Fruit fly (Drosophila melanogaster) whole organism, embryonic: ENCODE measurements around the gene CG43630.

Experiments
- C15 ChIP-seq: fragments of 200-800 bp; sonication (Bioruptor generic); IDR thresholded peaks from 3 replicates; pipeline ENCODE4 v1.3.6; 2022; ENCODE audit warnings: missing biosample characterization, missing genetic modification characterization
- CG10431 ChIP-seq: fragments of 200-800 bp; sonication (Bioruptor generic); optimal IDR thresholded peaks from 3 replicates; lab custom pipeline; 2018; ENCODE audit warnings: missing biosample characterization, mild to moderate bottlenecking, missing genetic modification characterization
- CG10654 ChIP-seq: fragments of 200-800 bp; sonication (Bioruptor generic); optimal IDR thresholded peaks from 2 replicates; lab custom pipeline; 2016; ENCODE audit warnings: missing biosample characterization, missing genetic modification characterization
- CG10979 ChIP-seq: fragments of 200-800 bp; sonication (Bioruptor generic); optimal IDR thresholded peaks from 2 replicates; lab custom pipeline; 2018; ENCODE audit warnings: missing biosample characterization, mild to moderate bottlenecking, missing genetic modification characterization, moderate library complexity
- CG11085 ChIP-seq: fragments of 200-800 bp; sonication (Bioruptor generic); IDR thresholded peaks from 2 replicates; pipeline ENCODE4 v1.3.6; 2022; ENCODE audit warnings: missing biosample characterization, missing genetic modification characterization
- CG11504 ChIP-seq: fragments of 200-800 bp; sonication (Bioruptor generic); optimal IDR thresholded peaks from 3 replicates; lab custom pipeline; 2019; ENCODE audit warnings: missing biosample characterization, mild to moderate bottlenecking, missing genetic modification characterization, moderate library complexity
- CG12104 ChIP-seq: fragments of 200-800 bp; sonication (Bioruptor generic); optimal IDR thresholded peaks from 3 replicates; lab custom pipeline; 2016; ENCODE audit warnings: missing biosample characterization, missing genetic modification characterization
- CG12659 ChIP-seq: fragments of 200-800 bp; sonication (Bioruptor generic); optimal IDR thresholded peaks from 3 replicates; lab custom pipeline; 2017; ENCODE audit warnings: mild to moderate bottlenecking, missing biosample characterization, missing genetic modification reagents, missing genetic modification characterization
- CG13123 ChIP-seq: fragments of 200-800 bp; sonication (Bioruptor generic); optimal IDR thresholded peaks from 2 replicates; lab custom pipeline; 2016; ENCODE audit warnings: missing biosample characterization, missing genetic modification characterization
- CG13296 ChIP-seq: fragments of 200-800 bp; sonication (Bioruptor generic); optimal IDR thresholded peaks from 3 replicates; lab custom pipeline; 2018; ENCODE audit warnings: missing biosample characterization, mild to moderate bottlenecking, missing genetic modification characterization
- CG13894 ChIP-seq: fragments of 200-800 bp; sonication (Bioruptor generic); optimal IDR thresholded peaks from 3 replicates; lab custom pipeline; 2018; ENCODE audit warnings: missing biosample characterization, mild to moderate bottlenecking, missing genetic modification characterization, moderate library complexity
- CG14050 ChIP-seq: fragments of 200-800 bp; sonication (Bioruptor generic); IDR thresholded peaks from 3 replicates; pipeline ENCODE4 v1.3.6; 2022; ENCODE audit warnings: missing biosample characterization, missing genetic modification characterization
- CG18599 ChIP-seq: fragments of 200-800 bp; sonication (Bioruptor generic); optimal IDR thresholded peaks from 3 replicates; lab custom pipeline; 2017; ENCODE audit warnings: missing biosample characterization, missing genetic modification characterization, mild to moderate bottlenecking, moderate library complexity, missing genetic modification reagents
- CG2712 ChIP-seq: fragments of 200-800 bp; optimal IDR thresholded peaks from 3 replicates; lab custom pipeline; 2019; ENCODE audit warnings: missing biosample characterization, mild to moderate bottlenecking, missing genetic modification characterization, moderate library complexity
- CG4282 ChIP-seq: fragments of 200-800 bp; sonication (Bioruptor generic); optimal IDR thresholded peaks from 2 replicates; lab custom pipeline; 2016; ENCODE audit warnings: missing biosample characterization, missing genetic modification characterization
- CG4617 ChIP-seq: fragments of 200-800 bp; sonication (Bioruptor generic); optimal IDR thresholded peaks from 3 replicates; lab custom pipeline; 2016; ENCODE audit warnings: missing biosample characterization, missing genetic modification characterization, borderline replicate concordance
- CG6683 ChIP-seq: fragments of 200-800 bp; sonication (Bioruptor generic); optimal IDR thresholded peaks from 2 replicates; lab custom pipeline; 2017; ENCODE audit warnings: missing biosample characterization, mild to moderate bottlenecking, missing genetic modification characterization, missing genetic modification reagents
- Chrac-16 ChIP-seq: fragments of 200-800 bp; sonication (Bioruptor generic); optimal IDR thresholded peaks from 3 replicates; lab custom pipeline; 2016; ENCODE audit warnings: missing biosample characterization, missing genetic modification characterization
- E2f2 ChIP-seq: fragments of 200-800 bp; sonication (Bioruptor generic); IDR thresholded peaks from 2 replicates; pipeline ENCODE4 v1.3.6; 2022; ENCODE audit warnings: missing biosample characterization, missing genetic modification characterization
- Eip74EF ChIP-seq, 2 experiments: fragments of 200-800 bp in 1 of 2; fragments of >200 bp in 1 of 2; sonication (Bioruptor generic) in 1 of 2; optimal IDR thresholded peaks; 2 replicates each; lab custom pipeline; 2017 to 2019; ENCODE audit warnings: missing biosample characterization in 2 of 2, missing genetic modification characterization in 2 of 2, mild to moderate bottlenecking in 1 of 2, moderate library complexity in 1 of 2
- Fer2 ChIP-seq: fragments of 200-800 bp; sonication (Bioruptor generic); optimal IDR thresholded peaks from 2 replicates; lab custom pipeline; 2018; ENCODE audit warnings: missing biosample characterization, mild to moderate bottlenecking, missing genetic modification characterization, moderate library complexity
- HHEX ChIP-seq: fragments of 200-800 bp; sonication (Bioruptor generic); optimal IDR thresholded peaks from 3 replicates; lab custom pipeline; 2017; ENCODE audit warnings: missing biosample characterization, mild to moderate bottlenecking, missing genetic modification characterization, missing genetic modification reagents
- HLH3B ChIP-seq: fragments of 200-800 bp; sonication (Bioruptor generic); IDR thresholded peaks from 2 replicates; pipeline ENCODE4 v1.3.6; 2022; ENCODE audit warnings: missing biosample characterization, missing genetic modification characterization
- Hmr ChIP-seq: fragments of 200-800 bp; sonication (Bioruptor generic); optimal IDR thresholded peaks from 3 replicates; lab custom pipeline; 2017; ENCODE audit warnings: mild to moderate bottlenecking, missing biosample characterization, missing genetic modification reagents, missing genetic modification characterization
- Lhr ChIP-seq: fragments of 200-800 bp; sonication (Bioruptor generic); optimal IDR thresholded peaks from 3 replicates; lab custom pipeline; 2017; ENCODE audit warnings: mild to moderate bottlenecking, missing biosample characterization, missing genetic modification reagents, missing genetic modification characterization
- Oli ChIP-seq: fragments of 200-800 bp; sonication (Bioruptor generic); optimal IDR thresholded peaks from 2 replicates; lab custom pipeline; 2018; ENCODE audit warnings: missing biosample characterization, mild to moderate bottlenecking, missing genetic modification characterization, moderate library complexity
- TFAM ChIP-seq: fragments of 200-800 bp; sonication (Bioruptor generic); optimal IDR thresholded peaks from 2 replicates; lab custom pipeline; 2017; ENCODE audit warnings: missing biosample characterization, missing genetic modification characterization, inconsistent platforms
- al ChIP-seq: fragments of 200-800 bp; sonication (Bioruptor generic); IDR thresholded peaks from 2 replicates; pipeline ENCODE4 v1.3.6; 2022; ENCODE audit warnings: missing biosample characterization, missing genetic modification characterization
- cas ChIP-seq: fragments of 200-800 bp; sonication (Bioruptor generic); IDR thresholded peaks from 2 replicates; pipeline ENCODE4 v1.3.6; 2022; ENCODE audit warnings: missing biosample characterization, missing genetic modification characterization
- da ChIP-seq: fragments of 200-800 bp; sonication (Bioruptor generic); optimal IDR thresholded peaks from 2 replicates; lab custom pipeline; 2016; ENCODE audit warnings: missing biosample characterization, missing genetic modification characterization
- dmrt99B ChIP-seq: fragments of 200-800 bp; sonication (Bioruptor generic); optimal IDR thresholded peaks from 2 replicates; lab custom pipeline; 2018; ENCODE audit warnings: missing biosample characterization, mild to moderate bottlenecking, missing genetic modification characterization, moderate library complexity
- ems ChIP-seq: fragments of 200-800 bp; sonication (Bioruptor generic); optimal IDR thresholded peaks from 3 replicates; lab custom pipeline; 2016; ENCODE audit warnings: missing biosample characterization, missing genetic modification characterization
- grau ChIP-seq: fragments of 200-800 bp; optimal IDR thresholded peaks from 3 replicates; lab custom pipeline; 2019; ENCODE audit warnings: missing biosample characterization, mild to moderate bottlenecking, missing genetic modification characterization, moderate library complexity
- hkb ChIP-seq, 2 experiments: fragments of 200-800 bp in 1 of 2; fragments of >200 bp in 1 of 2; sonication (Bioruptor generic) in 1 of 2; IDR thresholded peaks in 1 of 2; optimal IDR thresholded peaks in 1 of 2; 2 replicates each; pipeline versions ENCODE4 v1.3.6 to Lab custom; 2017 to 2022; ENCODE audit warnings: missing biosample characterization in 1 of 2, missing genetic modification characterization in 1 of 2
- lola ChIP-seq, 3 experiments: fragments of >200 bp in 2 of 3; fragments of 200-800 bp in 1 of 3; sonication (Bioruptor generic) in 1 of 3; optimal IDR thresholded peaks; 2 replicates each; lab custom pipeline; 2017 to 2019; ENCODE audit warnings: missing biosample characterization in 3 of 3, missing genetic modification characterization in 3 of 3, mild to moderate bottlenecking in 1 of 3, moderate library complexity in 1 of 3
- mirr ChIP-seq: fragments of 200-800 bp; sonication (Bioruptor generic); optimal IDR thresholded peaks from 3 replicates; lab custom pipeline; 2018; ENCODE audit warnings: missing biosample characterization, mild to moderate bottlenecking, missing genetic modification characterization
- oc ChIP-seq: fragments of 200-800 bp; sonication (Bioruptor generic); optimal IDR thresholded peaks from 2 replicates; lab custom pipeline; 2018; ENCODE audit warnings: missing biosample characterization, mild to moderate bottlenecking, missing genetic modification characterization, moderate library complexity
- pfk ChIP-seq: fragments of 200-800 bp; sonication (Bioruptor generic); optimal IDR thresholded peaks from 2 replicates; lab custom pipeline; 2018; ENCODE audit warnings: missing biosample characterization, mild to moderate bottlenecking, missing genetic modification characterization, moderate library complexity
- ranshi ChIP-seq: fragments of 200-800 bp; sonication (Bioruptor generic); IDR thresholded peaks from 2 replicates; pipeline ENCODE4 v1.3.6; 2022; ENCODE audit warnings: missing biosample characterization, missing genetic modification characterization
- scrt ChIP-seq: fragments of 200-800 bp; sonication (Bioruptor generic); optimal IDR thresholded peaks from 2 replicates; lab custom pipeline; 2018; ENCODE audit warnings: missing biosample characterization, mild to moderate bottlenecking, missing genetic modification characterization, moderate library complexity
- sd ChIP-seq: fragments of 200-800 bp; sonication (Bioruptor generic); optimal IDR thresholded peaks from 3 replicates; lab custom pipeline; 2018; ENCODE audit warnings: missing biosample characterization, mild to moderate bottlenecking, missing genetic modification characterization, moderate library complexity
- sima ChIP-seq: fragments of 200-800 bp; sonication (Bioruptor generic); optimal IDR thresholded peaks from 2 replicates; lab custom pipeline; 2016; ENCODE audit warnings: missing biosample characterization, missing genetic modification characterization
- slou ChIP-seq: fragments of 200-800 bp; sonication (Bioruptor generic); optimal IDR thresholded peaks from 3 replicates; lab custom pipeline; 2016; ENCODE audit warnings: missing biosample characterization, missing genetic modification characterization
- sob ChIP-seq: fragments of 200-800 bp; sonication (Bioruptor generic); IDR thresholded peaks from 2 replicates; pipeline ENCODE4 v1.3.6; 2022; ENCODE audit warnings: missing biosample characterization, missing genetic modification characterization
- ssp ChIP-seq: fragments of 200-800 bp; sonication (Bioruptor generic); IDR thresholded peaks from 2 replicates; pipeline ENCODE4 v1.3.6; 2022; ENCODE audit warnings: missing biosample characterization, missing genetic modification characterization
- tio ChIP-seq: fragments of 200-800 bp; sonication (Bioruptor generic); optimal IDR thresholded peaks from 2 replicates; lab custom pipeline; 2017; ENCODE audit warnings: missing biosample characterization, missing genetic modification characterization, inconsistent platforms
- toy ChIP-seq: fragments of 200-800 bp; sonication (Bioruptor generic); IDR thresholded peaks from 2 replicates; pipeline ENCODE4 v1.3.6; 2022; ENCODE audit warnings: missing biosample characterization, missing genetic modification characterization
- vvl ChIP-seq: fragments of 200-800 bp; sonication (Bioruptor generic); IDR thresholded peaks from 2 replicates; pipeline ENCODE4 v1.3.6; 2022; ENCODE audit warnings: missing biosample characterization, missing genetic modification characterization
- wor ChIP-seq: fragments of 200-800 bp; sonication (Bioruptor generic); IDR thresholded peaks from 2 replicates; pipeline ENCODE4 v1.3.6; 2022; ENCODE audit warnings: missing biosample characterization, missing genetic modification characterization

Gene CG43630

DNA sequence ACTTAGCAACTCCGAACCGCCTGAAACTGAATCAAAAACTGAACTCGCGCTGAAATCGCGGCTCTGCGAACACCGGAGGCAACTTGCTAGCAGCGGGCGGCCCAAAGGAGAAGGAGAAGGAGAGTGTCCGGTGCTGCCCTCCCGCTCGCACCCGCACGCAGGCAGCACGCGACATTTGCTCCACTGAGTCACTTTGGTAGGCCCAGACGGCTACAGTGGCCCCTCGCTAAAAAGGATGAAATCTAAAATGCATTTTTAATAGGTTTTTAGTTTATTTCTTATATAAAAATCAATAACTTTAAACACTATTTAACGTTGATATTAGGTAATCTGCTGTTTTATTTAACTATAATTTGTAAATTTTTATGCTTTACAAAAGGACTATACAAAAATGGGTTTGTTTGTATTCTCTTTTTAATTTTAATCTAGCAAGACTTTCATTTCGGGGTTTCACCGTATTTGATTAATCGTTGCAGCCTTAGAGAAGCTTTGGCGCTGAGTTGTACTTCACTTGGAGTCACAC lies 46.4 kb upstream of the CG43630 start, which contains the start of gene Men (continued):
- TF ChIP-seq CG12104 (GFP tag; lab: Kevin White, UChicago) (peak; percentile 48), CG13894 (tag; lab: Kevin White, UChicago) (peak; percentile 27), CG4282 (GFP tag; lab: Kevin White, UChicago) (no peak), CG10654 (peak; percentile 22), CG2712 (tag; lab: Kevin White, UChicago) (peak; percentile 73), CG6683 (peak; percentile 18), Lhr (GFP tag; lab: Kevin White, UChicago) (no peak), pfk (GFP tag; lab: Kevin White, UChicago) (no peak), HLH3B (GFP tag; lab: Robert Waterston, UW) (peak; percentile 66), scrt (GFP tag; lab: Kevin White, UChicago) (peak; percentile 5), ems (peak; percentile 19), HHEX (GFP tag; lab: Kevin White, UChicago) (peak; percentile 39), CG13296 (GFP tag; lab: Kevin White, UChicago) (peak; percentile 74), CG11085 (GFP tag; lab: Robert Waterston, UW) (no peak), ssp (peak; percentile 49), mirr (GFP tag; lab: Kevin White, UChicago) (no peak), CG18599 (peak; percentile 61), Hmr (GFP tag; lab: Kevin White, UChicago) (peak; percentile 66), al (GFP tag; lab: Robert Waterston, UW) (no peak), slou (GFP tag; lab: Kevin White, UChicago) (no peak), Fer2 (tag; lab: Kevin White, UChicago) (peak; percentile 34), CG14050 (GFP tag; lab: Robert Waterston, UW) (peak; percentile 33; the same call in 2 of the 3 replicates), E2f2 (GFP tag; lab: Robert Waterston, UW) (peak; percentile 50; the same call in 1 of the 2 replicates), CG11504 (tag; lab: Kevin White, UChicago) (peak; percentile 85), grau (tag; lab: Kevin White, UChicago) (peak; percentile 91), CG13123 (no peak), CG10979 (peak; percentile 62), CG4617 (no peak), ranshi (GFP tag; lab: Robert Waterston, UW) (peak; percentile 65), TFAM (no peak), tio (GFP tag; lab: Kevin White, UChicago) (peak; percentile 21), Chrac-16 (peak; percentile 20), Eip74EF (GFP tag; optimal IDR thresholded peaks at IDR 0.05; lab: Kevin White, UChicago) (peak in 1 of 2 experiments; percentile 59), sob (GFP tag; lab: Robert Waterston, UW) (peak; percentile 60; the same call in 1 of the 2 replicates), C15 (GFP tag; lab: Robert Waterston, UW) (no peak), sima (GFP tag; lab: Kevin White, UChicago) (no peak), vvl (GFP tag; lab: Robert Waterston, UW) (peak; percentile 72), sd (tag; lab: Kevin White, UChicago) (peak; percentile 38), Oli (tag; lab: Kevin White, UChicago) (peak; percentile 75), da (no peak), CG12659 (GFP tag; lab: Kevin White, UChicago) (peak; percentile 70), wor (GFP tag; lab: Robert Waterston, UW) (peak; percentile 10; the same call in 1 of the 2 replicates), dmrt99B (tag; lab: Kevin White, UChicago) (peak; percentile 82), toy (no peak), hkb (optimal IDR thresholded peaks at IDR 0.05; lab: Kevin White, UChicago) (no peak), hkb (GFP tag; IDR thresholded peaks at IDR 0.05; lab: Robert Waterston, UW) (peak; percentile 45; the same call in 1 of the 2 replicates), oc (peak; percentile 41), CG10431 (no peak), cas (no peak), lola (GFP tag; optimal IDR thresholded peaks at IDR 0.05; lab: Kevin White, UChicago) (peak in 1 of 3 experiments; percentile 56)
